Fruit fly (Drosophila melanogaster) whole organism, embryonic: ENCODE results near the gene CG13064.
A peak's percentile ranks its signal among the peaks of the same experiment; 100 is the strongest.

Experiments used
- Bdp1 ChIP-seq: fragments of 200-800 bp; sonication (Bioruptor generic); optimal IDR thresholded peaks from 3 replicates; lab custom pipeline; 2016; ENCODE audit warnings: missing biosample characterization, missing genetic modification characterization
- CG10366 ChIP-seq: fragments of 200-800 bp; sonication (Bioruptor generic); IDR thresholded peaks from 2 replicates; pipeline ENCODE4 v1.3.6; 2022; ENCODE audit warnings: missing biosample characterization, missing genetic modification characterization
- CG11247 ChIP-seq: fragments of 200-800 bp; sonication (Bioruptor generic); IDR thresholded peaks from 2 replicates; pipeline ENCODE4 v1.3.6; 2022; ENCODE audit warnings: missing biosample characterization, missing genetic modification characterization
- CG11504 ChIP-seq: fragments of 200-800 bp; sonication (Bioruptor generic); optimal IDR thresholded peaks from 3 replicates; lab custom pipeline; 2019; ENCODE audit warnings: missing biosample characterization, mild to moderate bottlenecking, missing genetic modification characterization, moderate library complexity
- CG12071 ChIP-seq: fragments of 200-800 bp; sonication (Bioruptor generic); optimal IDR thresholded peaks from 3 replicates; lab custom pipeline; 2018; ENCODE audit warnings: missing biosample characterization, mild to moderate bottlenecking, missing genetic modification characterization
- CG12104 ChIP-seq: fragments of 200-800 bp; sonication (Bioruptor generic); optimal IDR thresholded peaks from 3 replicates; lab custom pipeline; 2016; ENCODE audit warnings: missing biosample characterization, missing genetic modification characterization
- CG12659 ChIP-seq: fragments of 200-800 bp; sonication (Bioruptor generic); optimal IDR thresholded peaks from 3 replicates; lab custom pipeline; 2017; ENCODE audit warnings: mild to moderate bottlenecking, missing biosample characterization, missing genetic modification reagents, missing genetic modification characterization
- CG13287 ChIP-seq: fragments of 200-800 bp; sonication (Bioruptor generic); IDR thresholded peaks from 2 replicates; pipeline ENCODE4 v1.3.6; 2022; ENCODE audit warnings: missing biosample characterization, missing genetic modification characterization; ENCODE audit not compliant: partially characterized antibody
- CG13894 ChIP-seq: fragments of 200-800 bp; sonication (Bioruptor generic); optimal IDR thresholded peaks from 3 replicates; lab custom pipeline; 2018; ENCODE audit warnings: missing biosample characterization, mild to moderate bottlenecking, missing genetic modification characterization, moderate library complexity
- CG16815 ChIP-seq: fragments of 200-800 bp; sonication (Bioruptor generic); optimal IDR thresholded peaks from 3 replicates; lab custom pipeline; 2017; ENCODE audit warnings: missing biosample characterization, mild to moderate bottlenecking, missing genetic modification characterization
- CG30403 ChIP-seq: fragments of 200-800 bp; sonication (Bioruptor generic); optimal IDR thresholded peaks from 3 replicates; lab custom pipeline; 2016; ENCODE audit warnings: missing biosample characterization, missing genetic modification characterization
- CG31441 ChIP-seq: fragments of 200-800 bp; sonication (Bioruptor generic); IDR thresholded peaks from 2 replicates; pipeline ENCODE4 v1.3.6; 2022; ENCODE audit warnings: missing biosample characterization, missing genetic modification characterization
- CG3281 ChIP-seq: fragments of 200-800 bp; sonication (Bioruptor generic); optimal IDR thresholded peaks from 3 replicates; lab custom pipeline; 2017; ENCODE audit warnings: missing biosample characterization, mild to moderate bottlenecking, missing genetic modification characterization
- CG7271 ChIP-seq: fragments of 200-800 bp; sonication (Bioruptor generic); optimal IDR thresholded peaks from 2 replicates; lab custom pipeline; 2018; ENCODE audit warnings: missing biosample characterization, mild to moderate bottlenecking, missing genetic modification characterization, moderate library complexity
- CG8290 ChIP-seq, 3 experiments: fragments of 200-800 bp; sonication (Bioruptor generic); optimal IDR thresholded peaks; 2 replicates each; lab custom pipeline; 2016 to 2019; ENCODE audit warnings: missing biosample characterization in 3 of 3, missing genetic modification characterization in 3 of 3, mild to moderate bottlenecking in 2 of 3, moderate library complexity in 1 of 3
- CG9215 ChIP-seq: fragments of 200-800 bp; sonication (Bioruptor generic); IDR thresholded peaks from 2 replicates; pipeline ENCODE4 v1.3.6; 2022; ENCODE audit warnings: missing biosample characterization, missing genetic modification characterization
- Chrac-16 ChIP-seq: fragments of 200-800 bp; sonication (Bioruptor generic); optimal IDR thresholded peaks from 3 replicates; lab custom pipeline; 2016; ENCODE audit warnings: missing biosample characterization, missing genetic modification characterization
- Deaf1 ChIP-seq: fragments of 200-800 bp; optimal IDR thresholded peaks from 3 replicates; lab custom pipeline; 2019; ENCODE audit warnings: missing biosample characterization, mild to moderate bottlenecking, missing genetic modification characterization, moderate library complexity
- Dp ChIP-seq: fragments of 200-800 bp; sonication (Bioruptor generic); optimal IDR thresholded peaks from 2 replicates; lab custom pipeline; 2018; ENCODE audit warnings: missing biosample characterization, mild to moderate bottlenecking, missing genetic modification characterization, moderate library complexity
- Dref ChIP-seq: fragments of 200-800 bp; sonication (Bioruptor generic); IDR thresholded peaks from 2 replicates; pipeline ENCODE4 v1.3.6; 2022; ENCODE audit warnings: missing biosample characterization, missing genetic modification characterization
- Gug ChIP-seq: fragments of 200-800 bp; sonication (Bioruptor generic); IDR thresholded peaks from 4 replicates; pipeline ENCODE4 v1.3.6; 2022; ENCODE audit warnings: missing biosample characterization, missing genetic modification characterization
- HHEX ChIP-seq: fragments of 200-800 bp; sonication (Bioruptor generic); optimal IDR thresholded peaks from 3 replicates; lab custom pipeline; 2017; ENCODE audit warnings: missing biosample characterization, mild to moderate bottlenecking, missing genetic modification characterization, missing genetic modification reagents
- HLHmδ ChIP-seq: fragments of 200-800 bp; sonication (Bioruptor generic); optimal IDR thresholded peaks from 2 replicates; lab custom pipeline; 2018; ENCODE audit warnings: missing biosample characterization, mild to moderate bottlenecking, missing genetic modification characterization, moderate library complexity
- Hmr ChIP-seq: fragments of 200-800 bp; sonication (Bioruptor generic); optimal IDR thresholded peaks from 3 replicates; lab custom pipeline; 2017; ENCODE audit warnings: mild to moderate bottlenecking, missing biosample characterization, missing genetic modification reagents, missing genetic modification characterization
- Hr3 ChIP-seq: fragments of 200-800 bp; sonication (Bioruptor generic); optimal IDR thresholded peaks from 3 replicates; lab custom pipeline; 2016; ENCODE audit warnings: missing biosample characterization, missing genetic modification characterization
- Meics ChIP-seq: fragments of 200-800 bp; sonication (Bioruptor generic); optimal IDR thresholded peaks from 2 replicates; lab custom pipeline; 2017; ENCODE audit warnings: missing biosample characterization, mild to moderate bottlenecking, missing genetic modification characterization
- NFAT ChIP-seq: fragments of 200-800 bp; sonication (Bioruptor generic); IDR thresholded peaks from 2 replicates; pipeline ENCODE4 v1.3.6; 2022; ENCODE audit warnings: missing biosample characterization, missing genetic modification characterization
- Neu2 ChIP-seq: fragments of 200-800 bp; sonication (Bioruptor generic); optimal IDR thresholded peaks from 3 replicates; lab custom pipeline; 2016; ENCODE audit warnings: missing biosample characterization, missing genetic modification characterization, borderline replicate concordance
- Rfx ChIP-seq: fragments of 200-800 bp; sonication (Bioruptor generic); IDR thresholded peaks from 2 replicates; pipeline ENCODE4 v1.3.6; 2022; ENCODE audit warnings: missing biosample characterization, missing genetic modification characterization
- Side ChIP-seq: fragments of 200-800 bp; sonication (Bioruptor generic); optimal IDR thresholded peaks from 2 replicates; lab custom pipeline; 2016; ENCODE audit warnings: missing biosample characterization, missing genetic modification characterization
- Tbp ChIP-seq: fragments of >200 bp; optimal IDR thresholded peaks from 2 replicates; lab custom pipeline; 2018; ENCODE audit warnings: missing biosample characterization, missing genetic modification characterization
- Trl ChIP-seq, 3 experiments: fragments of >200 bp in 2 of 3; fragments of 200-800 bp in 1 of 3; sonication (Bioruptor generic) in 1 of 3; optimal IDR thresholded peaks; 2 replicates in 1 of 3; 3 replicates in 2 of 3; lab custom pipeline; 2016 to 2017; ENCODE audit warnings: missing biosample characterization in 1 of 3, missing genetic modification characterization in 1 of 3
- Xbp1 ChIP-seq: fragments of 200-800 bp; sonication (Bioruptor generic); optimal IDR thresholded peaks from 3 replicates; lab custom pipeline; 2016; ENCODE audit warnings: missing biosample characterization, mild to moderate bottlenecking, missing genetic modification characterization
- al ChIP-seq: fragments of 200-800 bp; sonication (Bioruptor generic); IDR thresholded peaks from 2 replicates; pipeline ENCODE4 v1.3.6; 2022; ENCODE audit warnings: missing biosample characterization, missing genetic modification characterization
- ara ChIP-seq: fragments of 200-800 bp; sonication (Bioruptor generic); IDR thresholded peaks from 2 replicates; pipeline ENCODE4 v1.3.6; 2022; ENCODE audit warnings: missing biosample characterization, missing genetic modification characterization
- br ChIP-seq: fragments of >200 bp; optimal IDR thresholded peaks from 2 replicates; lab custom pipeline; 2017
- chif ChIP-seq, 2 experiments: fragments of 200-800 bp; sonication (Bioruptor generic); optimal IDR thresholded peaks; 3 replicates each; lab custom pipeline; 2016; ENCODE audit warnings: missing biosample characterization in 2 of 2, missing genetic modification characterization in 2 of 2
- disco-r ChIP-seq: fragments of 200-800 bp; sonication (Bioruptor generic); optimal IDR thresholded peaks from 2 replicates; lab custom pipeline; 2016; ENCODE audit warnings: missing biosample characterization, missing genetic modification characterization
- gce ChIP-seq: fragments of 200-800 bp; sonication (Bioruptor generic); IDR thresholded peaks from 3 replicates; pipeline ENCODE4 v1.3.6; 2022; ENCODE audit warnings: missing biosample characterization, missing genetic modification characterization
- gsb-n ChIP-seq: fragments of 200-800 bp; sonication (Bioruptor generic); optimal IDR thresholded peaks from 3 replicates; lab custom pipeline; 2018; ENCODE audit warnings: missing biosample characterization, mild to moderate bottlenecking, missing genetic modification characterization
- ham ChIP-seq: fragments of 200-800 bp; sonication (Bioruptor generic); IDR thresholded peaks from 2 replicates; pipeline ENCODE4 v1.3.6; 2022; ENCODE audit warnings: missing biosample characterization, missing genetic modification characterization
- jing ChIP-seq: fragments of 200-800 bp; sonication (Bioruptor generic); optimal IDR thresholded peaks from 2 replicates; lab custom pipeline; 2018; ENCODE audit warnings: missing biosample characterization, mild to moderate bottlenecking, missing genetic modification characterization
- lilli ChIP-seq: fragments of 200-800 bp; sonication (Bioruptor generic); optimal IDR thresholded peaks from 3 replicates; lab custom pipeline; 2016; ENCODE audit warnings: missing biosample characterization, missing genetic modification characterization
- mam ChIP-seq: fragments of 200-800 bp; sonication (Bioruptor generic); optimal IDR thresholded peaks from 3 replicates; lab custom pipeline; 2016; ENCODE audit warnings: missing biosample characterization, missing genetic modification characterization
- pho ChIP-seq: fragments of 200-800 bp; sonication (Bioruptor generic); optimal IDR thresholded peaks from 2 replicates; lab custom pipeline; 2016; ENCODE audit warnings: missing biosample characterization, missing genetic modification characterization
- pzg ChIP-seq: fragments of 200-800 bp; sonication (Bioruptor generic); optimal IDR thresholded peaks from 3 replicates; lab custom pipeline; 2018; ENCODE audit warnings: missing biosample characterization, mild to moderate bottlenecking, missing genetic modification characterization, moderate library complexity
- row ChIP-seq: fragments of 200-800 bp; sonication (Bioruptor generic); IDR thresholded peaks from 3 replicates; pipeline ENCODE4 v1.3.6; 2022; ENCODE audit warnings: missing biosample characterization, missing genetic modification characterization
- sens ChIP-seq: fragments of 200-800 bp; sonication (Bioruptor generic); peaks from one replicate; lab custom pipeline; 2016; ENCODE audit warnings: missing biosample characterization, missing genetic modification characterization
- ssp ChIP-seq: fragments of 200-800 bp; sonication (Bioruptor generic); IDR thresholded peaks from 2 replicates; pipeline ENCODE4 v1.3.6; 2022; ENCODE audit warnings: missing biosample characterization, missing genetic modification characterization
- wdn ChIP-seq: fragments of 200-800 bp; sonication (Bioruptor generic); IDR thresholded peaks from 2 replicates; pipeline ENCODE4 v1.3.6; 2022; ENCODE audit warnings: missing biosample characterization, missing genetic modification characterization
- zf30C ChIP-seq: fragments of 200-800 bp; sonication (Bioruptor generic); optimal IDR thresholded peaks from 3 replicates; lab custom pipeline; 2018; ENCODE audit warnings: missing biosample characterization, mild to moderate bottlenecking, missing genetic modification characterization

Gene CG13064

dm6 chr3L:16309972-16310371 lies 29.8 kb downstream of the CG13064 start:
- TF ChIP-seq Gug (GFP tag; lab: Robert Waterston, UW), result 0 out of 4 replicates have a peak, but pooled peaks have one; percentile 6
- TF ChIP-seq HHEX (GFP tag; lab: Kevin White, UChicago), result no peak
- TF ChIP-seq row (GFP tag; lab: Robert Waterston, UW), result peak; percentile 40; the same call in 1 of the 3 replicates
- 0 out of 2 replicates have a peak, but pooled peaks have one; percentile 14 for TF ChIP-seq ara
- peak; percentile 53; the same call in 1 of the 2 replicates for TF ChIP-seq wdn (GFP tag; lab: Robert Waterston, UW)
- TF ChIP-seq gsb-n (tag; lab: Kevin White, UChicago), result no peak
- TF ChIP-seq Meics (GFP tag; lab: Kevin White, UChicago), result peak; percentile 30
- TF ChIP-seq lilli (GFP tag; lab: Kevin White, UChicago), result peak; percentile 43
- no peak for TF ChIP-seq pzg
- no peak for TF ChIP-seq CG31441 (GFP tag; lab: Robert Waterston, UW)
- TF ChIP-seq ham (GFP tag; lab: Robert Waterston, UW), result no peak
- TF ChIP-seq pho (GFP tag; lab: Kevin White, UChicago), result peak; percentile 4
- TF ChIP-seq Deaf1 (tag; lab: Kevin White, UChicago), result no peak
- TF ChIP-seq CG12104 (GFP tag; lab: Kevin White, UChicago), result no peak
- no peak for TF ChIP-seq Tbp (GFP tag; lab: Kevin White, UChicago)
- TF ChIP-seq Bdp1 (GFP tag; lab: Kevin White, UChicago), result no peak
- peak; percentile 14 for TF ChIP-seq CG16815 (GFP tag; lab: Kevin White, UChicago)
- TF ChIP-seq CG12071 (GFP tag; lab: Kevin White, UChicago), result no peak
- TF ChIP-seq ssp, result no peak
- no peak for TF ChIP-seq jing (GFP tag; lab: Kevin White, UChicago)
- TF ChIP-seq CG13894 (tag; lab: Kevin White, UChicago), result no peak
- no peak for TF ChIP-seq CG8290 (GFP tag; optimal IDR thresholded peaks at IDR 0.05; lab: Kevin White, UChicago)
- TF ChIP-seq CG8290 (tag; optimal IDR thresholded peaks at IDR 0.05; lab: Kevin White, UChicago), result peak in 1 of 2 experiments; percentile 69
- TF ChIP-seq CG7271, result no peak
- TF ChIP-seq Dref (GFP tag; lab: Robert Waterston, UW), result no peak
- TF ChIP-seq Xbp1 (GFP tag; lab: Kevin White, UChicago), result no peak
- no peak for TF ChIP-seq Trl (optimal IDR thresholded peaks at IDR 0.05; lab: Kevin White, UChicago)
- TF ChIP-seq Trl (GFP tag; optimal IDR thresholded peaks at IDR 0.05; lab: Kevin White, UChicago), result peak; percentile 38
- 0 out of 2 replicates have a peak, but pooled peaks have one; percentile 13 for TF ChIP-seq CG10366 (GFP tag; lab: Robert Waterston, UW)
- TF ChIP-seq Hmr (GFP tag; lab: Kevin White, UChicago), result peak; percentile 63
- TF ChIP-seq Neu2, result no peak
- no peak for TF ChIP-seq CG13287
- peak; percentile 38 for TF ChIP-seq CG30403
- TF ChIP-seq sens, result no peak
- 0 out of 2 replicates have a peak, but pooled peaks have one; percentile 25 for TF ChIP-seq al (GFP tag; lab: Robert Waterston, UW)
- peak; percentile 49 for TF ChIP-seq CG11247
- TF ChIP-seq CG12659, result no peak
- TF ChIP-seq HLHmδ (GFP tag; lab: Kevin White, UChicago), result no peak
- no peak for TF ChIP-seq disco-r (GFP tag; lab: Kevin White, UChicago)
- TF ChIP-seq Rfx, result peak; percentile 71
- no peak for TF ChIP-seq Hr3
- TF ChIP-seq Dp (GFP tag; lab: Kevin White, UChicago), result no peak
- TF ChIP-seq Side (GFP tag; lab: Kevin White, UChicago), result no peak
- peak in 1 of 2 experiments; percentile 10 for TF ChIP-seq chif (GFP tag; optimal IDR thresholded peaks at IDR 0.05; lab: Kevin White, UChicago)
- no peak for TF ChIP-seq Chrac-16 (GFP tag; lab: Kevin White, UChicago)
- TF ChIP-seq zf30C (GFP tag; lab: Kevin White, UChicago), result no peak
- peak; percentile 32 for TF ChIP-seq mam (GFP tag; lab: Kevin White, UChicago)
- no peak for TF ChIP-seq br
- TF ChIP-seq CG3281 (GFP tag; lab: Kevin White, UChicago), result peak; percentile 27
- TF ChIP-seq CG9215 (GFP tag; lab: Robert Waterston, UW), result peak; percentile 42
- TF ChIP-seq CG11504 (tag; lab: Kevin White, UChicago), result no peak
- TF ChIP-seq gce (GFP tag; lab: Robert Waterston, UW), result no peak
- TF ChIP-seq NFAT (GFP tag; lab: Robert Waterston, UW), result no peak
